Fruit fly (Drosophila melanogaster) whole organism, embryonic: ENCODE measurements around the gene Srp14.

ENCODE experiments used
- Antp ChIP-seq: fragments of 200-800 bp; sonication (Bioruptor generic); optimal IDR thresholded peaks from 3 replicates; lab custom pipeline; 2016; ENCODE audit warnings: missing biosample characterization, missing genetic modification characterization
- Atf6 ChIP-seq: fragments of 200-800 bp; sonication (Bioruptor generic); IDR thresholded peaks from 2 replicates; pipeline ENCODE4 v1.3.6; 2022; ENCODE audit warnings: missing biosample characterization, missing genetic modification characterization
- Bgb ChIP-seq: fragments of 200-800 bp; sonication (Bioruptor generic); IDR thresholded peaks from 2 replicates; pipeline ENCODE4 v1.3.6; 2022; ENCODE audit warnings: missing biosample characterization, missing genetic modification characterization; ENCODE audit not compliant: partially characterized antibody
- CG10462 ChIP-seq: fragments of 200-800 bp; sonication (Bioruptor generic); optimal IDR thresholded peaks from 2 replicates; lab custom pipeline; 2016; ENCODE audit warnings: missing biosample characterization, missing genetic modification characterization
- CG10565 ChIP-seq: fragments of 200-800 bp; sonication (Bioruptor generic); optimal IDR thresholded peaks from 3 replicates; lab custom pipeline; 2016; ENCODE audit warnings: missing biosample characterization, mild to moderate bottlenecking, missing genetic modification characterization
- CG1233 ChIP-seq: fragments of 200-800 bp; sonication (Bioruptor generic); optimal IDR thresholded peaks from 4 replicates; lab custom pipeline; 2018; ENCODE audit warnings: missing biosample characterization, mild to moderate bottlenecking, missing genetic modification characterization
- CG12659 ChIP-seq: fragments of 200-800 bp; sonication (Bioruptor generic); optimal IDR thresholded peaks from 3 replicates; lab custom pipeline; 2017; ENCODE audit warnings: mild to moderate bottlenecking, missing biosample characterization, missing genetic modification reagents, missing genetic modification characterization
- CG13123 ChIP-seq: fragments of 200-800 bp; sonication (Bioruptor generic); optimal IDR thresholded peaks from 2 replicates; lab custom pipeline; 2016; ENCODE audit warnings: missing biosample characterization, missing genetic modification characterization
- CG1529 ChIP-seq: fragments of 200-800 bp; sonication (Bioruptor generic); optimal IDR thresholded peaks from 3 replicates; lab custom pipeline; 2018; ENCODE audit warnings: missing biosample characterization, missing genetic modification characterization
- CG15601 ChIP-seq: fragments of 200-800 bp; sonication (Bioruptor generic); optimal IDR thresholded peaks from 3 replicates; lab custom pipeline; 2019; ENCODE audit warnings: missing biosample characterization, mild to moderate bottlenecking, missing genetic modification characterization, moderate library complexity
- CG17359 ChIP-seq: fragments of 200-800 bp; sonication (Bioruptor generic); optimal IDR thresholded peaks from 3 replicates; lab custom pipeline; 2018; ENCODE audit warnings: missing biosample characterization, mild to moderate bottlenecking, missing genetic modification characterization, moderate library complexity
- CG17361 ChIP-seq: fragments of 200-800 bp; sonication (Bioruptor generic); IDR thresholded peaks from 3 replicates; pipeline ENCODE4 v1.3.6; 2022; ENCODE audit warnings: missing biosample characterization, missing genetic modification characterization
- CG18476 ChIP-seq: fragments of 200-800 bp; sonication (Bioruptor generic); optimal IDR thresholded peaks from 2 replicates; lab custom pipeline; 2016; ENCODE audit warnings: missing biosample characterization, mild to moderate bottlenecking, missing genetic modification characterization
- CG2116 ChIP-seq: fragments of 200-800 bp; sonication (Bioruptor generic); optimal IDR thresholded peaks from 3 replicates; lab custom pipeline; 2018; ENCODE audit warnings: missing biosample characterization, mild to moderate bottlenecking, missing genetic modification characterization
- CG2120 ChIP-seq: fragments of 200-800 bp; sonication (Bioruptor generic); optimal IDR thresholded peaks from 3 replicates; lab custom pipeline; 2016; ENCODE audit warnings: missing biosample characterization, missing genetic modification characterization
- CG2678 ChIP-seq: fragments of 200-800 bp; sonication (Bioruptor generic); optimal IDR thresholded peaks from 3 replicates; lab custom pipeline; 2019; ENCODE audit warnings: missing biosample characterization, mild to moderate bottlenecking, missing genetic modification characterization, moderate library complexity
- CG3281 ChIP-seq: fragments of 200-800 bp; sonication (Bioruptor generic); optimal IDR thresholded peaks from 3 replicates; lab custom pipeline; 2017; ENCODE audit warnings: missing biosample characterization, mild to moderate bottlenecking, missing genetic modification characterization
- CG34224 ChIP-seq: fragments of 200-800 bp; sonication (Bioruptor generic); IDR thresholded peaks from 3 replicates; pipeline ENCODE4 v1.3.6; 2022; ENCODE audit warnings: missing biosample characterization, missing genetic modification characterization; ENCODE audit not compliant: partially characterized antibody
- CG34376 ChIP-seq: fragments of 200-800 bp; sonication (Bioruptor generic); optimal IDR thresholded peaks from 2 replicates; lab custom pipeline; 2018; ENCODE audit warnings: missing biosample characterization, mild to moderate bottlenecking, missing genetic modification characterization
- CG4282 ChIP-seq: fragments of 200-800 bp; sonication (Bioruptor generic); optimal IDR thresholded peaks from 2 replicates; lab custom pipeline; 2016; ENCODE audit warnings: missing biosample characterization, missing genetic modification characterization
- CG4404 ChIP-seq: fragments of 200-800 bp; sonication (Bioruptor generic); IDR thresholded peaks from 2 replicates; pipeline ENCODE4 v1.3.6; 2022; ENCODE audit warnings: missing biosample characterization, missing genetic modification characterization
- CG5180 ChIP-seq: fragments of 200-800 bp; sonication (Bioruptor generic); optimal IDR thresholded peaks from 3 replicates; lab custom pipeline; 2017; ENCODE audit warnings: missing biosample characterization, missing genetic modification characterization, mild to moderate bottlenecking, moderate library complexity, missing genetic modification reagents
- CG6654 ChIP-seq: fragments of 200-800 bp; sonication (Bioruptor generic); optimal IDR thresholded peaks from 2 replicates; lab custom pipeline; 2017; ENCODE audit warnings: missing biosample characterization, mild to moderate bottlenecking, missing genetic modification characterization
- D19A ChIP-seq: fragments of 200-800 bp; optimal IDR thresholded peaks from 3 replicates; lab custom pipeline; 2019; ENCODE audit warnings: missing biosample characterization, mild to moderate bottlenecking, missing genetic modification characterization, moderate library complexity
- Gug ChIP-seq: fragments of 200-800 bp; sonication (Bioruptor generic); IDR thresholded peaks from 4 replicates; pipeline ENCODE4 v1.3.6; 2022; ENCODE audit warnings: missing biosample characterization, missing genetic modification characterization
- Hand ChIP-seq: fragments of 200-800 bp; sonication (Bioruptor generic); optimal IDR thresholded peaks from 2 replicates; lab custom pipeline; 2017; ENCODE audit warnings: mild to moderate bottlenecking, missing biosample characterization, missing genetic modification reagents, missing genetic modification characterization
- Hr51 ChIP-seq, 2 experiments: fragments of 200-800 bp; sonication (Bioruptor generic); optimal IDR thresholded peaks; 2 replicates in 1 of 2; 3 replicates in 1 of 2; lab custom pipeline; 2016 to 2018; ENCODE audit warnings: missing biosample characterization in 2 of 2, missing genetic modification characterization in 2 of 2, mild to moderate bottlenecking in 1 of 2, moderate library complexity in 1 of 2
- Mad ChIP-seq: fragments of 200-800 bp; sonication (Bioruptor generic); optimal IDR thresholded peaks from 2 replicates; lab custom pipeline; 2016; ENCODE audit warnings: missing biosample characterization, missing genetic modification characterization
- Max ChIP-seq: fragments of 200-800 bp; sonication (Bioruptor generic); optimal IDR thresholded peaks from 2 replicates; lab custom pipeline; 2016; ENCODE audit warnings: missing biosample characterization, mild to moderate bottlenecking, missing genetic modification characterization
- NC2α ChIP-seq: fragments of 200-800 bp; sonication (Bioruptor generic); optimal IDR thresholded peaks from 2 replicates; lab custom pipeline; 2016; ENCODE audit warnings: missing biosample characterization, missing genetic modification characterization
- aop ChIP-seq: fragments of 200-800 bp; sonication (Bioruptor generic); IDR thresholded peaks from 2 replicates; pipeline ENCODE4 v1.3.6; 2022; ENCODE audit warnings: missing biosample characterization, missing genetic modification characterization
- ap ChIP-seq: fragments of 200-800 bp; sonication (Bioruptor generic); IDR thresholded peaks from 2 replicates; pipeline ENCODE4 v1.3.6; 2022; ENCODE audit warnings: missing biosample characterization, missing genetic modification characterization
- bcd ChIP-seq: fragments of 200-800 bp; sonication (Bioruptor generic); optimal IDR thresholded peaks from 2 replicates; lab custom pipeline; 2017; ENCODE audit warnings: missing biosample characterization, mild to moderate bottlenecking, missing genetic modification characterization
- bigmax ChIP-seq: fragments of 200-800 bp; sonication (Bioruptor generic); optimal IDR thresholded peaks from 2 replicates; lab custom pipeline; 2018; ENCODE audit warnings: missing biosample characterization, mild to moderate bottlenecking, missing genetic modification characterization
- chif ChIP-seq, 2 experiments: fragments of 200-800 bp; sonication (Bioruptor generic); optimal IDR thresholded peaks; 3 replicates each; lab custom pipeline; 2016; ENCODE audit warnings: missing biosample characterization in 2 of 2, missing genetic modification characterization in 2 of 2
- croc ChIP-seq: fragments of 200-800 bp; sonication (Bioruptor generic); conservative IDR thresholded peaks from 3 replicates; pipeline ENCODE4 v1.3.6; 2022; ENCODE audit warnings: missing biosample characterization, missing genetic modification characterization
- cwo ChIP-seq: fragments of 200-800 bp; sonication (Bioruptor generic); optimal IDR thresholded peaks from 3 replicates; lab custom pipeline; 2017; ENCODE audit warnings: missing biosample characterization, missing genetic modification characterization, mild to moderate bottlenecking, moderate library complexity, missing genetic modification reagents
- dmrt11E ChIP-seq: fragments of 200-800 bp; sonication (Bioruptor generic); optimal IDR thresholded peaks from 3 replicates; lab custom pipeline; 2018; ENCODE audit warnings: missing biosample characterization, mild to moderate bottlenecking, missing genetic modification characterization, moderate library complexity
- esg ChIP-seq: fragments of 200-800 bp; sonication (Bioruptor generic); conservative IDR thresholded peaks from 2 replicates; pipeline ENCODE4 v1.3.6; 2022; ENCODE audit warnings: missing biosample characterization, missing genetic modification characterization
- gcm2 ChIP-seq: fragments of 200-800 bp; sonication (Bioruptor generic); optimal IDR thresholded peaks from 2 replicates; lab custom pipeline; 2016; ENCODE audit warnings: missing biosample characterization, missing genetic modification characterization
- hth ChIP-seq: fragments of >200 bp; optimal IDR thresholded peaks from 2 replicates; lab custom pipeline; 2017; ENCODE audit warnings: inconsistent platforms
- nmo ChIP-seq: fragments of 200-800 bp; sonication (Bioruptor generic); optimal IDR thresholded peaks from 2 replicates; lab custom pipeline; 2018; ENCODE audit warnings: missing biosample characterization, mild to moderate bottlenecking, missing genetic modification characterization, moderate library complexity
- otp ChIP-seq: fragments of 200-800 bp; sonication (Bioruptor generic); IDR thresholded peaks from 3 replicates; pipeline ENCODE4, ENCODE4 v1.3.6; 2022; ENCODE audit warnings: missing biosample characterization, missing genetic modification characterization
- prd ChIP-seq, 3 experiments: fragments of >200 bp in 2 of 3; fragments of 200-800 bp in 1 of 3; sonication (Bioruptor generic) in 1 of 3; optimal IDR thresholded peaks in 2 of 3; IDR thresholded peaks in 1 of 3; 2 replicates in 2 of 3; 3 replicates in 1 of 3; pipeline versions ENCODE4 v1.3.6 to Lab custom; 2017 to 2022; ENCODE audit warnings: missing biosample characterization in 1 of 3, missing genetic modification characterization in 1 of 3
- pum ChIP-seq: fragments of 200-800 bp; sonication (Bioruptor generic); optimal IDR thresholded peaks from 2 replicates; lab custom pipeline; 2016; ENCODE audit warnings: missing biosample characterization, missing genetic modification characterization
- schlank ChIP-seq: fragments of 200-800 bp; sonication (Bioruptor generic); optimal IDR thresholded peaks from 2 replicates; lab custom pipeline; 2018; ENCODE audit warnings: missing biosample characterization, mild to moderate bottlenecking, missing genetic modification characterization
- sug ChIP-seq: fragments of 200-800 bp; optimal IDR thresholded peaks from 2 replicates; lab custom pipeline; 2019; ENCODE audit warnings: missing biosample characterization, mild to moderate bottlenecking, missing genetic modification characterization, moderate library complexity
- unpg ChIP-seq: fragments of 200-800 bp; sonication (Bioruptor generic); optimal IDR thresholded peaks from 3 replicates; lab custom pipeline; 2018; ENCODE audit warnings: missing biosample characterization, mild to moderate bottlenecking, missing genetic modification characterization, moderate library complexity

Gene Srp14

DNA sequence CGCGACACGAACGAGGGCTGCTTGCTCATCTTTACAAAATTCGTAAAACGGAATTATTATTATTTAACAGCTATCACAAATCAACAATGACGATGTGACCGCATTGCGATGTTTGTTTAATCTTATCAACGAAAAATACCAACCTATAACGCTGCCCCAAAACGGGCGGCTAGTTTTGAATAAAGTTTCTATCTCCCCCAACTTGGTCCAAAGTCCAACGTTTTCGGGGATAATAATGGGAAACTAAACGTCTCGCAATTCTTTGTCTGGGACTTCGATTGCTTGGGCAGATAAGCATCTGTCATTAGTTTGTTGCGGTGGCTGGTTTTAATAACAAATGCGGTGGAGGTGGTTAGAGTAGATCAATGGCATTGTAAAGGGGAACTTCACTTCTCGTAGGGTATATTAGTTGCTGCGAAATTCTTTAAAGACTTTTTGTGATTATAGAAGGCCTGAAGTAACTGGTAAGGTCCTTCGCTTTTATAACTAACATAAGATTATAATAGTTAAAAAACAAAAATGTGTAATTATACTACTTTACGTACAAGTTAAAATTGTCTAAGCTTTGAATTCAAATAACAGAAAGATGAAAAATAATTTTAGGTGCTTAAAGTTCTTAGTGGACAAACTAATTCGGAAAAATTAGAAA lies 19.8 kb upstream of the Srp14 start, which contains the start of gene CG15922 (continued):
- TF ChIP-seq CG6654 (GFP tag; lab: Kevin White, UChicago): no peak
- peak; percentile 3 for TF ChIP-seq CG3281
- TF ChIP-seq CG1233: peak; percentile 6
- TF ChIP-seq CG34376 (GFP tag; lab: Kevin White, UChicago): peak; percentile 57
- TF ChIP-seq CG17361: peak; percentile 55; the same call in 2 of the 3 replicates
- no peak for TF ChIP-seq gcm2 (GFP tag; lab: Kevin White, UChicago)
- TF ChIP-seq Mad (GFP tag; lab: Kevin White, UChicago): no peak
- peak; percentile 50 for TF ChIP-seq CG2678 (tag; lab: Kevin White, UChicago)
- no peak for TF ChIP-seq Gug (GFP tag; lab: Robert Waterston, UW)
- peak; percentile 30 for TF ChIP-seq bigmax
- TF ChIP-seq CG4282 (GFP tag; lab: Kevin White, UChicago): no peak
- TF ChIP-seq CG10462 (GFP tag; lab: Kevin White, UChicago): no peak
- TF ChIP-seq chif (GFP tag; optimal IDR thresholded peaks at IDR 0.05; lab: Kevin White, UChicago): no peak
- TF ChIP-seq CG17359: peak; percentile 13
- no peak for TF ChIP-seq unpg (GFP tag; lab: Kevin White, UChicago)
- TF ChIP-seq Hand (GFP tag; lab: Kevin White, UChicago): no peak
- no peak for TF ChIP-seq prd (optimal IDR thresholded peaks at IDR 0.05; lab: Kevin White, UChicago)
- peak; percentile 7; the same call in 1 of the 3 replicates for TF ChIP-seq prd (GFP tag; IDR thresholded peaks at IDR 0.05; lab: Robert Waterston, UW)
- no peak for TF ChIP-seq pum (GFP tag; lab: Kevin White, UChicago)
- TF ChIP-seq Atf6 (GFP tag; lab: Robert Waterston, UW): no peak; the same call in 1 of the 2 replicates
- peak; percentile 31; the same call in 1 of the 3 replicates for TF ChIP-seq CG34224 (GFP tag; lab: Robert Waterston, UW)
- TF ChIP-seq schlank (tag; lab: Kevin White, UChicago): no peak
- TF ChIP-seq CG12659 (GFP tag; lab: Kevin White, UChicago): peak; percentile 13
- TF ChIP-seq D19A (tag; lab: Kevin White, UChicago): peak; percentile 82
- TF ChIP-seq Max (GFP tag; lab: Kevin White, UChicago): peak; percentile 14
- peak; percentile 11; the same call in 1 of the 2 replicates for TF ChIP-seq Bgb (GFP tag; lab: Robert Waterston, UW)
- peak in 1 of 2 experiments; percentile 16 for TF ChIP-seq Hr51 (GFP tag; optimal IDR thresholded peaks at IDR 0.05; lab: Kevin White, UChicago)
- no peak for TF ChIP-seq croc (GFP tag; lab: Robert Waterston, UW)
- TF ChIP-seq CG10565: no peak
- TF ChIP-seq Antp (GFP tag; lab: Kevin White, UChicago): no peak
- TF ChIP-seq dmrt11E (tag; lab: Kevin White, UChicago): no peak
- no peak for TF ChIP-seq otp
- TF ChIP-seq aop (GFP tag; lab: Robert Waterston, UW): no peak
- TF ChIP-seq sug (tag; lab: Kevin White, UChicago): peak; percentile 49
- peak; percentile 17 for TF ChIP-seq CG15601 (tag; lab: Kevin White, UChicago)
- no peak for TF ChIP-seq CG13123 (GFP tag; lab: Kevin White, UChicago)
- peak; percentile 31 for TF ChIP-seq CG5180 (GFP tag; lab: Kevin White, UChicago)
- peak; percentile 32 for TF ChIP-seq bcd (GFP tag; lab: Kevin White, UChicago)
- TF ChIP-seq CG2120 (GFP tag; lab: Kevin White, UChicago): peak; percentile 21
- TF ChIP-seq ap: 0 out of 2 replicates have a peak, but pooled peaks have one; percentile 31
- no peak for TF ChIP-seq CG1529
- TF ChIP-seq hth (lab: Kevin White, UChicago): no peak
- no peak for TF ChIP-seq NC2α (GFP tag; lab: Kevin White, UChicago)
- 0 out of 2 replicates have a peak, but pooled peaks have one; percentile 19 for TF ChIP-seq esg (GFP tag; lab: Robert Waterston, UW)
- peak; percentile 39 for TF ChIP-seq cwo
- no peak for TF ChIP-seq CG4404 (GFP tag; lab: Robert Waterston, UW)
- TF ChIP-seq nmo (GFP tag; lab: Kevin White, UChicago): no peak
- peak; percentile 0 for TF ChIP-seq CG2116
- no peak for TF ChIP-seq CG18476
